Worm (Caenorhabditis elegans) whole organism, young adult: ENCODE measurements around the gene F20A1.4.
A peak's percentile ranks its signal among the peaks of the same experiment; 100 is the strongest.

Experiments
- F33H1.4 ChIP-seq: fragments of 200-800 bp; sonication (Bioruptor generic); IDR thresholded peaks from 2 replicates; pipeline ENCODE4 v1.3.6; 2022; ENCODE audit warnings: missing genetic modification reagents, missing genetic modification characterization, missing compliant biosample characterization
- rpc-1 ChIP-seq, 2 experiments: fragments of 150-350 bp in 1 of 2; sonication (generic microtip) in 1 of 2; optimal IDR thresholded peaks; 2 replicates each; lab custom pipeline; 2014 to 2018; ENCODE audit warnings: missing biosample characterization in 1 of 2, missing genetic modification characterization in 1 of 2, missing genetic modification reagents in 1 of 2, missing genotype in 1 of 2
- tbx-9 ChIP-seq: sonication (generic microtip); optimal IDR thresholded peaks from 2 replicates; lab custom pipeline; 2016; ENCODE audit warnings: borderline replicate concordance, missing genetic modification characterization, inconsistent platforms, missing compliant biosample characterization
- tlf-1 ChIP-seq: fragments of 200-800 bp; sonication (Bioruptor generic); optimal IDR thresholded peaks from 2 replicates; lab custom pipeline; 2018; ENCODE audit warnings: mild to moderate bottlenecking, missing genetic modification characterization, missing compliant biosample characterization
- ztf-6 ChIP-seq: fragments of 200-800 bp; sonication (Bioruptor generic); IDR thresholded peaks from 2 replicates; pipeline ENCODE4 v1.3.6; 2022; ENCODE audit warnings: missing genetic modification reagents, missing genetic modification characterization, missing compliant biosample characterization

ce11 chrV:7069605-7070004, 47.9 kb upstream of the F20A1.4 start:
- TF ChIP-seq tlf-1 (no peak), F33H1.4 (GFP tag; lab: Robert Waterston, UW) (no peak), rpc-1 (optimal IDR thresholded peaks at IDR 0.05; lab: Kevin White, UChicago) (peak; percentile 53), rpc-1 (tag; optimal IDR thresholded peaks at IDR 0.05; lab: Kevin White, UChicago) (peak; percentile 68), ztf-6 (no peak), tbx-9 (tag; lab: Kevin White, UChicago) (no peak)
